Fruit fly (Drosophila melanogaster): ENCODE results near the gene CG2887.

CG2887 gene

dm6 chrX:10460506-10461114, 17.7 kb downstream of the CG2887 start, which contains the start of gene Neb-cGP (continued):
- no peak for TF ChIP-seq CG11398 (GFP tag; optimal IDR thresholded peaks at IDR 0.05)
- TF ChIP-seq bbx (GFP tag; IDR thresholded peaks at IDR 0.05; ENCODE audit: partially characterized antibody) = peak; percentile 96
- peak; percentile 69 for TF ChIP-seq CG10543 (GFP tag; optimal IDR thresholded peaks at IDR 0.05)
- TF ChIP-seq dm (GFP tag; optimal IDR thresholded peaks at IDR 0.05) = peak; percentile 44
- peak; percentile 54 for TF ChIP-seq CG34376 (GFP tag; optimal IDR thresholded peaks at IDR 0.05)
- TF ChIP-seq CG3163 (GFP tag; optimal IDR thresholded peaks at IDR 0.05) = peak; percentile 31
- TF ChIP-seq CG1647 (GFP tag; optimal IDR thresholded peaks at IDR 0.05) = peak; percentile 60
- peak; percentile 34 for TF ChIP-seq CG10147 (GFP tag; optimal IDR thresholded peaks at IDR 0.05)
- no peak for TF ChIP-seq fd96Cb (tag; optimal IDR thresholded peaks at IDR 0.05)
- TF ChIP-seq CG9932 (GFP tag; IDR thresholded peaks at IDR 0.05) = peak; percentile 90
- no peak for TF ChIP-seq CG7357 (GFP tag; IDR thresholded peaks at IDR 0.05)
- TF ChIP-seq CG10462 (GFP tag; optimal IDR thresholded peaks at IDR 0.05) = peak; percentile 7
- TF ChIP-seq tx (GFP tag; optimal IDR thresholded peaks at IDR 0.05) = peak; percentile 16
- no peak for TF ChIP-seq TFAM (GFP tag; optimal IDR thresholded peaks at IDR 0.05)
- TF ChIP-seq ems (GFP tag; optimal IDR thresholded peaks at IDR 0.05) = peak; percentile 41
- TF ChIP-seq Deaf1 (tag; optimal IDR thresholded peaks at IDR 0.05) = no peak
- peak; percentile 19 for TF ChIP-seq CG2875 (GFP tag; optimal IDR thresholded peaks at IDR 0.05)
- peak; percentile 47 for TF ChIP-seq CG17912 (GFP tag; optimal IDR thresholded peaks at IDR 0.05)
- TF ChIP-seq Asciz (GFP tag; optimal IDR thresholded peaks at IDR 0.05) = no peak
- no peak for TF ChIP-seq CG15696 (tag; optimal IDR thresholded peaks at IDR 0.05)
- TF ChIP-seq mld (GFP tag; IDR thresholded peaks at IDR 0.05; ENCODE audit: partially characterized antibody) = peak; percentile 87
- peak; percentile 52 for TF ChIP-seq CG15269 (tag; optimal IDR thresholded peaks at IDR 0.05)
- TF ChIP-seq ewg (GFP tag; optimal IDR thresholded peaks at IDR 0.05) = no peak
- TF ChIP-seq sens-2 (GFP tag; IDR thresholded peaks at IDR 0.05) = no peak
- TF ChIP-seq CG3838 (GFP tag; optimal IDR thresholded peaks at IDR 0.05) = no peak
- TF ChIP-seq CG18619 (GFP tag; optimal IDR thresholded peaks at IDR 0.05) = peak; percentile 50
- TF ChIP-seq gsb (GFP tag; IDR thresholded peaks at IDR 0.05) = no peak
- peak; percentile 31 to 40 for TF ChIP-seq chif (GFP tag; optimal IDR thresholded peaks at IDR 0.05)
- TF ChIP-seq CG17802 (tag; optimal IDR thresholded peaks at IDR 0.05) = peak; percentile 20
- TF ChIP-seq CG5245 (GFP tag; optimal IDR thresholded peaks at IDR 0.05) = peak; percentile 43
- peak; percentile 61 for TF ChIP-seq Dad (GFP tag; optimal IDR thresholded peaks at IDR 0.05)
- peak; percentile 25 for TF ChIP-seq CG6254 (GFP tag; optimal IDR thresholded peaks at IDR 0.05)
- peak; percentile 22 for TF ChIP-seq CG18011 (GFP tag; optimal IDR thresholded peaks at IDR 0.05)
- TF ChIP-seq luna (GFP tag; optimal IDR thresholded peaks at IDR 0.05) = no peak
- peak; percentile 65 for TF ChIP-seq Mad (GFP tag; optimal IDR thresholded peaks at IDR 0.05)
- TF ChIP-seq unpg (GFP tag; optimal IDR thresholded peaks at IDR 0.05) = peak; percentile 40
- peak; percentile 96 for TF ChIP-seq unc-4 (GFP tag; IDR thresholded peaks at IDR 0.05; ENCODE audit: partially characterized antibody)
- peak; percentile 63 for TF ChIP-seq chm (GFP tag; IDR thresholded peaks at IDR 0.05)
- TF ChIP-seq H2.0 (GFP tag; IDR thresholded peaks at IDR 0.05) = 0 out of 2 replicates have a peak, but pooled peaks have one; percentile 17
- TF ChIP-seq E2f1 (GFP tag; IDR thresholded peaks at IDR 0.05) = peak; percentile 34; the same call in 1 of the 2 replicates
- peak; percentile 14 for TF ChIP-seq pb (GFP tag; optimal IDR thresholded peaks at IDR 0.05)
- no peak for TF ChIP-seq B-H1 (GFP tag; IDR thresholded peaks at IDR 0.05)
- TF ChIP-seq pum (GFP tag; optimal IDR thresholded peaks at IDR 0.05) = peak; percentile 43
- TF ChIP-seq kay (GFP tag; optimal IDR thresholded peaks at IDR 0.05) = peak; percentile 19
- TF ChIP-seq CG14965 (GFP tag; optimal IDR thresholded peaks at IDR 0.05; ENCODE audit: borderline replicate concordance) = no peak
- peak; percentile 99 for TF ChIP-seq CG10267 (tag; optimal IDR thresholded peaks at IDR 0.05)
- peak; percentile 49 for TF ChIP-seq ERR (GFP tag; optimal IDR thresholded peaks at IDR 0.05)
- TF ChIP-seq CG7839 (tag; optimal IDR thresholded peaks at IDR 0.05) = peak; percentile 57
- peak; percentile 50 for TF ChIP-seq CG31441 (GFP tag; IDR thresholded peaks at IDR 0.05)
- peak; percentile 82 for TF ChIP-seq inv (GFP tag; IDR thresholded peaks at IDR 0.05; ENCODE audit: partially characterized antibody)
